Fruit fly (Drosophila melanogaster) whole organism, wandering third instar larva: ENCODE data around the gene CG14721.

Experiments
- Abd-B ChIP-seq: fragments of >200 bp; optimal IDR thresholded peaks from 2 replicates; lab custom pipeline; 2017; ENCODE audit warnings: missing biosample characterization, missing genetic modification characterization
- Hr78 ChIP-seq: fragments of >200 bp; optimal IDR thresholded peaks from 2 replicates; lab custom pipeline; 2017; ENCODE audit warnings: missing biosample characterization, missing genetic modification characterization
- Hr83 ChIP-seq: fragments of 200-300 bp; sonication (Bioruptor generic); optimal IDR thresholded peaks from 2 replicates; lab custom pipeline; 2016; ENCODE audit warnings: missing biosample characterization, mild to moderate bottlenecking, missing genetic modification characterization, moderate library complexity; ENCODE audit not compliant: poor library complexity, severe bottlenecking
- Jra ChIP-seq: sonication (Bioruptor generic); optimal IDR thresholded peaks from 2 replicates; lab custom pipeline; 2016; ENCODE audit warnings: missing biosample characterization, missing genetic modification characterization
- OdsH ChIP-seq: fragments of 200-800 bp; sonication (Bioruptor generic); optimal IDR thresholded peaks from 2 replicates; lab custom pipeline; 2016; ENCODE audit warnings: missing biosample characterization, mild to moderate bottlenecking, missing genetic modification characterization
- br ChIP-seq: fragments of 200-800 bp; sonication (Bioruptor generic); optimal IDR thresholded peaks from 2 replicates; lab custom pipeline; 2016; ENCODE audit warnings: missing biosample characterization, missing genetic modification characterization
- jim ChIP-seq: fragments of 175-275, 200-325 bp; sonication (Bioruptor generic); optimal IDR thresholded peaks from 2 replicates; lab custom pipeline; 2016; ENCODE audit warnings: missing biosample characterization, mild to moderate bottlenecking, missing genetic modification characterization
- lola ChIP-seq: fragments of >200 bp; optimal IDR thresholded peaks from 2 replicates; lab custom pipeline; 2017; ENCODE audit warnings: missing biosample characterization, missing genetic modification characterization
- pan ChIP-seq: fragments of >200 bp; optimal IDR thresholded peaks from 2 replicates; lab custom pipeline; 2017
- sv ChIP-seq: fragments of 200-800 bp; sonication (Bioruptor generic); optimal IDR thresholded peaks from 3 replicates; lab custom pipeline; 2016; ENCODE audit warnings: missing biosample characterization, missing genetic modification characterization
- usp ChIP-seq: fragments of >200 bp; optimal IDR thresholded peaks from 2 replicates; lab custom pipeline; 2017; ENCODE audit warnings: missing biosample characterization, missing genetic modification characterization
- woc ChIP-seq: sonication (Bioruptor generic); optimal IDR thresholded peaks from 2 replicates; lab custom pipeline; 2016; ENCODE audit warnings: missing biosample characterization, mild to moderate bottlenecking, missing genetic modification characterization

- TF ChIP-seq jim (GFP tag; lab: Kevin White, UChicago), result no peak
- no peak for TF ChIP-seq sv (GFP tag; lab: Kevin White, UChicago)
- TF ChIP-seq usp, result no peak
- TF ChIP-seq Hr78, result no peak
- TF ChIP-seq Abd-B (GFP tag; lab: Kevin White, UChicago), result no peak
- no peak for TF ChIP-seq pan (lab: Kevin White, UChicago)
- no peak for TF ChIP-seq OdsH (GFP tag; lab: Kevin White, UChicago)
- no peak for TF ChIP-seq woc
- no peak for TF ChIP-seq br (GFP tag; lab: Kevin White, UChicago)
- no peak for TF ChIP-seq lola (GFP tag; lab: Kevin White, UChicago)
- no peak for TF ChIP-seq Jra (GFP tag; lab: Kevin White, UChicago)
- TF ChIP-seq Hr83 (GFP tag; lab: Kevin White, UChicago), result no peak
These were observed 44.3 kb upstream of the CG14721 start for dm6 chr3R:11690857-11691471.
